Fruit fly (Drosophila melanogaster) whole organism, embryonic: Measurements from ENCODE around the gene CG31431.

Source experiments
- CG10267 ChIP-seq: fragments of 200-800 bp; sonication (Bioruptor generic); optimal IDR thresholded peaks from 2 replicates; lab custom pipeline; 2018; ENCODE audit warnings: missing biosample characterization, mild to moderate bottlenecking, missing genetic modification characterization, moderate library complexity
- CG10274 ChIP-seq: fragments of 200-800 bp; sonication (Bioruptor generic); optimal IDR thresholded peaks from 3 replicates; lab custom pipeline; 2017; ENCODE audit warnings: missing biosample characterization, mild to moderate bottlenecking, missing genetic modification characterization
- CG11696 ChIP-seq: fragments of 200-800 bp; sonication (Bioruptor generic); IDR thresholded peaks from 2 replicates; pipeline ENCODE4 v1.3.6; 2022; ENCODE audit warnings: missing biosample characterization, missing genetic modification characterization
- CG14710 ChIP-seq: fragments of 200-800 bp; sonication (Bioruptor generic); optimal IDR thresholded peaks from 3 replicates; lab custom pipeline; 2019; ENCODE audit warnings: missing biosample characterization, mild to moderate bottlenecking, missing genetic modification characterization, moderate library complexity
- CG15601 ChIP-seq: fragments of 200-800 bp; sonication (Bioruptor generic); optimal IDR thresholded peaks from 3 replicates; lab custom pipeline; 2019; ENCODE audit warnings: missing biosample characterization, mild to moderate bottlenecking, missing genetic modification characterization, moderate library complexity
- CG1602 ChIP-seq: fragments of 200-800 bp; sonication (Bioruptor generic); optimal IDR thresholded peaks from 3 replicates; lab custom pipeline; 2016; ENCODE audit warnings: missing biosample characterization, missing genetic modification characterization
- CG16813 ChIP-seq: fragments of 200-800 bp; sonication (Bioruptor generic); IDR thresholded peaks from 3 replicates; pipeline ENCODE4 v1.3.6; 2022; ENCODE audit warnings: missing biosample characterization, missing genetic modification characterization; ENCODE audit not compliant: partially characterized antibody
- CG16815 ChIP-seq: fragments of 200-800 bp; sonication (Bioruptor generic); optimal IDR thresholded peaks from 3 replicates; lab custom pipeline; 2017; ENCODE audit warnings: missing biosample characterization, mild to moderate bottlenecking, missing genetic modification characterization
- CG32767 ChIP-seq: fragments of 200-800 bp; sonication (Bioruptor generic); IDR thresholded peaks from 2 replicates; pipeline ENCODE4 v1.3.6; 2022; ENCODE audit warnings: missing biosample characterization, missing genetic modification characterization
- CG34376 ChIP-seq: fragments of 200-800 bp; sonication (Bioruptor generic); optimal IDR thresholded peaks from 2 replicates; lab custom pipeline; 2018; ENCODE audit warnings: missing biosample characterization, mild to moderate bottlenecking, missing genetic modification characterization
- CG6791 ChIP-seq: fragments of 200-800 bp; sonication (Bioruptor generic); IDR thresholded peaks from 3 replicates; pipeline ENCODE4 v1.3.6; 2022; ENCODE audit warnings: missing biosample characterization, missing genetic modification characterization; ENCODE audit not compliant: partially characterized antibody
- CG8478 ChIP-seq: fragments of >200 bp; optimal IDR thresholded peaks from 2 replicates; lab custom pipeline; 2018
- Chrac-16 ChIP-seq: fragments of 200-800 bp; sonication (Bioruptor generic); optimal IDR thresholded peaks from 3 replicates; lab custom pipeline; 2016; ENCODE audit warnings: missing biosample characterization, missing genetic modification characterization
- Dek ChIP-seq: fragments of 200-800 bp; sonication (Bioruptor generic); optimal IDR thresholded peaks from 3 replicates; lab custom pipeline; 2019; ENCODE audit warnings: missing biosample characterization, mild to moderate bottlenecking, missing genetic modification characterization, moderate library complexity
- Dll ChIP-seq: fragments of 200-800 bp; sonication (Bioruptor generic); IDR thresholded peaks from 4 replicates; pipeline ENCODE4 v1.3.6; 2022; ENCODE audit warnings: missing biosample characterization, missing genetic modification characterization; ENCODE audit not compliant: partially characterized antibody
- Ets97D ChIP-seq: fragments of 200-800 bp; sonication (Bioruptor generic); optimal IDR thresholded peaks from 3 replicates; lab custom pipeline; 2016; ENCODE audit warnings: missing biosample characterization, missing genetic modification characterization
- Hey ChIP-seq: fragments of 200-800 bp; sonication (Bioruptor generic); optimal IDR thresholded peaks from 3 replicates; lab custom pipeline; 2018; ENCODE audit warnings: missing biosample characterization, mild to moderate bottlenecking, missing genetic modification characterization
- Hmr ChIP-seq: fragments of 200-800 bp; sonication (Bioruptor generic); optimal IDR thresholded peaks from 3 replicates; lab custom pipeline; 2017; ENCODE audit warnings: mild to moderate bottlenecking, missing biosample characterization, missing genetic modification reagents, missing genetic modification characterization
- Hr51 ChIP-seq, 2 experiments: fragments of 200-800 bp; sonication (Bioruptor generic); optimal IDR thresholded peaks; 2 replicates in 1 of 2; 3 replicates in 1 of 2; lab custom pipeline; 2016 to 2018; ENCODE audit warnings: missing biosample characterization in 2 of 2, missing genetic modification characterization in 2 of 2, mild to moderate bottlenecking in 1 of 2, moderate library complexity in 1 of 2
- Mad ChIP-seq: fragments of 200-800 bp; sonication (Bioruptor generic); optimal IDR thresholded peaks from 2 replicates; lab custom pipeline; 2016; ENCODE audit warnings: missing biosample characterization, missing genetic modification characterization
- Med ChIP-seq: fragments of 200-800 bp; sonication (Bioruptor generic); peaks from one replicate; lab custom pipeline; 2016; ENCODE audit warnings: missing biosample characterization, missing genetic modification characterization, mild to moderate bottlenecking, inconsistent platforms, moderate library complexity
- Oaz ChIP-seq: fragments of 200-800 bp; sonication (Bioruptor generic); IDR thresholded peaks from 2 replicates; pipeline ENCODE4 v1.3.6; 2022; ENCODE audit warnings: missing biosample characterization, missing genetic modification characterization
- Opbp ChIP-seq: fragments of 200-800 bp; sonication (Bioruptor generic); IDR thresholded peaks from 3 replicates; pipeline ENCODE4 v1.3.6; 2022; ENCODE audit warnings: missing biosample characterization, missing genetic modification characterization; ENCODE audit not compliant: partially characterized antibody
- Pdp1 ChIP-seq, 2 experiments: fragments of 200-800 bp; sonication (Bioruptor generic); optimal IDR thresholded peaks; 3 replicates each; lab custom pipeline; 2016; ENCODE audit warnings: missing biosample characterization in 2 of 2, missing genetic modification characterization in 2 of 2, mild to moderate bottlenecking in 1 of 2, moderate library complexity in 1 of 2
- Scr ChIP-seq: fragments of 200-800 bp; sonication (Bioruptor generic); IDR thresholded peaks from 2 replicates; pipeline ENCODE4 v1.3.6; 2022; ENCODE audit warnings: missing biosample characterization, missing genetic modification characterization; ENCODE audit not compliant: partially characterized antibody
- ap ChIP-seq: fragments of 200-800 bp; sonication (Bioruptor generic); IDR thresholded peaks from 2 replicates; pipeline ENCODE4 v1.3.6; 2022; ENCODE audit warnings: missing biosample characterization, missing genetic modification characterization
- ara ChIP-seq: fragments of 200-800 bp; sonication (Bioruptor generic); IDR thresholded peaks from 2 replicates; pipeline ENCODE4 v1.3.6; 2022; ENCODE audit warnings: missing biosample characterization, missing genetic modification characterization
- az2 ChIP-seq: fragments of 200-800 bp; sonication (Bioruptor generic); optimal IDR thresholded peaks from 3 replicates; lab custom pipeline; 2016; ENCODE audit warnings: missing biosample characterization, missing genetic modification characterization
- eyg ChIP-seq: fragments of 200-800 bp; sonication (Bioruptor generic); optimal IDR thresholded peaks from 3 replicates; lab custom pipeline; 2016; ENCODE audit warnings: missing biosample characterization, missing genetic modification characterization
- grau ChIP-seq: fragments of 200-800 bp; optimal IDR thresholded peaks from 3 replicates; lab custom pipeline; 2019; ENCODE audit warnings: missing biosample characterization, mild to moderate bottlenecking, missing genetic modification characterization, moderate library complexity
- inv ChIP-seq: fragments of 200-800 bp; sonication (Bioruptor generic); IDR thresholded peaks from 2 replicates; pipeline ENCODE4 v1.3.6; 2022; ENCODE audit warnings: missing biosample characterization, missing genetic modification characterization; ENCODE audit not compliant: partially characterized antibody
- jing ChIP-seq: fragments of 200-800 bp; sonication (Bioruptor generic); optimal IDR thresholded peaks from 2 replicates; lab custom pipeline; 2018; ENCODE audit warnings: missing biosample characterization, mild to moderate bottlenecking, missing genetic modification characterization
- ken ChIP-seq: fragments of 200-800 bp; sonication (Bioruptor generic); IDR thresholded peaks from 3 replicates; pipeline ENCODE4 v1.3.6; 2022; ENCODE audit warnings: missing biosample characterization, missing genetic modification characterization
- kni ChIP-seq: fragments of 200-800 bp; sonication (Bioruptor generic); optimal IDR thresholded peaks from 3 replicates; lab custom pipeline; 2017; ENCODE audit warnings: mild to moderate bottlenecking, missing biosample characterization, missing genetic modification reagents, missing genetic modification characterization
- lab ChIP-seq: fragments of 200-800 bp; sonication (Bioruptor generic); optimal IDR thresholded peaks from 3 replicates; lab custom pipeline; 2017; ENCODE audit warnings: missing biosample characterization, missing genetic modification characterization, mild to moderate bottlenecking, moderate library complexity, missing genetic modification reagents
- otp ChIP-seq: fragments of 200-800 bp; sonication (Bioruptor generic); IDR thresholded peaks from 3 replicates; pipeline ENCODE4, ENCODE4 v1.3.6; 2022; ENCODE audit warnings: missing biosample characterization, missing genetic modification characterization
- pan ChIP-seq, 4 experiments: fragments of >200 bp in 3 of 4; fragments of 200-800 bp in 1 of 4; sonication (Bioruptor generic) in 1 of 4; optimal IDR thresholded peaks in 3 of 4; IDR thresholded peaks in 1 of 4; 2 replicates each; pipeline versions ENCODE4 v1.3.6 to Lab custom; 2017 to 2022; ENCODE audit warnings: missing biosample characterization in 2 of 4, missing genetic modification characterization in 2 of 4, mixed read lengths in 1 of 4
- pita ChIP-seq: fragments of 200-800 bp; sonication (Bioruptor generic); optimal IDR thresholded peaks from 2 replicates; lab custom pipeline; 2017; ENCODE audit warnings: missing biosample characterization, mild to moderate bottlenecking, missing genetic modification characterization
- ranshi ChIP-seq: fragments of 200-800 bp; sonication (Bioruptor generic); IDR thresholded peaks from 2 replicates; pipeline ENCODE4 v1.3.6; 2022; ENCODE audit warnings: missing biosample characterization, missing genetic modification characterization
- sim ChIP-seq: fragments of 200-800 bp; sonication (Bioruptor generic); IDR thresholded peaks from 2 replicates; pipeline ENCODE4 v1.3.6; 2022; ENCODE audit warnings: missing biosample characterization, missing genetic modification characterization
- trem ChIP-seq: fragments of 200-800 bp; optimal IDR thresholded peaks from 3 replicates; lab custom pipeline; 2019; ENCODE audit warnings: missing biosample characterization, mild to moderate bottlenecking, missing genetic modification characterization, moderate library complexity
- vnd ChIP-seq: fragments of 200-800 bp; sonication (Bioruptor generic); IDR thresholded peaks from 3 replicates; pipeline ENCODE4 v1.3.6; 2022; ENCODE audit warnings: missing biosample characterization, missing genetic modification characterization; ENCODE audit not compliant: partially characterized antibody
- wek ChIP-seq: fragments of 200-800 bp; sonication (Bioruptor generic); optimal IDR thresholded peaks from 3 replicates; lab custom pipeline; 2018; ENCODE audit warnings: missing biosample characterization, mild to moderate bottlenecking, missing genetic modification characterization, moderate library complexity
- zen2 ChIP-seq: fragments of 200-800 bp; sonication (Bioruptor generic); IDR thresholded peaks from 3 replicates; pipeline ENCODE4 v1.3.6; 2022; ENCODE audit warnings: missing biosample characterization, missing genetic modification characterization; ENCODE audit not compliant: partially characterized antibody

The CG31431 gene

dm6 chr3R:21887588-21888007 is 17.1 kb downstream of the CG31431 start (continued):
- TF ChIP-seq grau (tag; lab: Kevin White, UChicago) = peak; percentile 84
- peak; percentile 53 for TF ChIP-seq ranshi (GFP tag; lab: Robert Waterston, UW)
- 0 out of 2 replicates have a peak, but pooled peaks have one; percentile 27 for TF ChIP-seq sim (GFP tag; lab: Robert Waterston, UW)
- TF ChIP-seq ap = no peak
- TF ChIP-seq kni (GFP tag; lab: Kevin White, UChicago) = no peak
- 0 out of 3 replicates have a peak, but pooled peaks have one; percentile 53 for TF ChIP-seq ken (GFP tag; lab: Robert Waterston, UW)
- 0 out of 3 replicates have a peak, but pooled peaks have one; percentile 45 for TF ChIP-seq otp (GFP tag; lab: Robert Waterston, UW)
- TF ChIP-seq pan (optimal IDR thresholded peaks at IDR 0.05; lab: Kevin White, UChicago) = no peak
- peak in 1 of 2 experiments; percentile 61 for TF ChIP-seq pan (GFP tag; optimal IDR thresholded peaks at IDR 0.05 in 1 of 2, IDR thresholded peaks at IDR 0.05 in 1 of 2)
- peak; percentile 12 for TF ChIP-seq az2 (GFP tag; lab: Kevin White, UChicago)
- TF ChIP-seq CG11696 (GFP tag; lab: Robert Waterston, UW) = no peak
- no peak for TF ChIP-seq CG1602 (GFP tag; lab: Kevin White, UChicago)

- TF ChIP-seq grau (tag; lab: Kevin White, UChicago) (peak; percentile 50), Ets97D (GFP tag; lab: Kevin White, UChicago) (peak; percentile 3), zen2 (GFP tag; lab: Robert Waterston, UW) (no peak), CG16813 (GFP tag; lab: Robert Waterston, UW) (peak; percentile 71), Hmr (GFP tag; lab: Kevin White, UChicago) (peak; percentile 37), Scr (GFP tag; lab: Robert Waterston, UW) (peak; percentile 28; the same call in 1 of the 2 replicates), Chrac-16 (no peak), Pdp1 (GFP tag; optimal IDR thresholded peaks at IDR 0.05; lab: Kevin White, UChicago) (peak in 1 of 2 experiments; percentile 21), CG16815 (GFP tag; lab: Kevin White, UChicago) (no peak), Dll (GFP tag; lab: Robert Waterston, UW) (no peak), lab (GFP tag; lab: Kevin White, UChicago) (peak; percentile 14), CG32767 (GFP tag; lab: Robert Waterston, UW) (no peak), CG6791 (peak; percentile 70; the same call in 2 of the 3 replicates), CG10267 (tag; lab: Kevin White, UChicago) (peak; percentile 19), Oaz (GFP tag; lab: Robert Waterston, UW) (no peak), Hr51 (GFP tag; optimal IDR thresholded peaks at IDR 0.05; lab: Kevin White, UChicago) (no peak), inv (GFP tag; lab: Robert Waterston, UW) (peak; percentile 52; the same call in 1 of the 2 replicates), CG15601 (tag; lab: Kevin White, UChicago) (peak; percentile 88), Opbp (GFP tag; lab: Robert Waterston, UW) (peak; percentile 54; the same call in 2 of the 3 replicates), pita (GFP tag; lab: Kevin White, UChicago) (peak; percentile 72), wek (GFP tag; lab: Kevin White, UChicago) (no peak), CG10274 (peak; percentile 90), Hey (tag; lab: Kevin White, UChicago) (peak; percentile 65), CG8478 (peak; percentile 69), Med (peak; percentile 58), ara (GFP tag; lab: Robert Waterston, UW) (0 out of 2 replicates have a peak, but pooled peaks have one; percentile 33), Dek (tag; lab: Kevin White, UChicago) (no peak), CG14710 (peak; percentile 94), trem (tag; lab: Kevin White, UChicago) (peak; percentile 7), CG34376 (no peak), eyg (GFP tag; lab: Kevin White, UChicago) (no peak), jing (GFP tag; lab: Kevin White, UChicago) (no peak), Mad (GFP tag; lab: Kevin White, UChicago) (no peak), vnd (GFP tag; lab: Robert Waterston, UW) (peak; percentile 45; the same call in 1 of the 3 replicates)
Observed at dm6 chr3R:21888696-21889602, 18.5 kb downstream of the CG31431 start, which contains the start of gene CG43844. CG43844 (plus strand) TSS chr3R:21889539.
